Fruit fly (Drosophila melanogaster): ENCODE measurements around the gene CG34263.

The CG34263 gene

DNA sequence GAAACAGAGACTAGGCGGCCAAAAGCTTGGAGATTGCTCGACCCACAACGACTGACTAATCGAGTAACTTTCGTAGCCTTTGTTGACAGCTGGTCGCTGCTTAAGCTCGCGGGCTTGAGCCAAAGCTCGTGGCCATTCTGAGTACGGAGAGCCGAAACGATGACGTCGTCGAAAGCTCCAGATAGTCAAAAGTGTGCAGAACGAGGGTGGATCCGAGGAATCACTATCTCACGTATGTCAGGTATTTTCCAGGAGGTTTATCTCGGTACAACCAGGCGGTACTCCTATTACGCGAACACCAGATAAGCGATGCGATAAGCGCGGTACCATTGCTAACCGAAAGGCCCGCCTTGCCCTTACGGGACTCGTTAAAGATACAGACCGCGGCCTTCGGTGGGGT is 45.9 kb upstream of the CG34263 start (continued):
- TF ChIP-seq amos (GFP tag; IDR thresholded peaks at IDR 0.05; ENCODE audit: partially characterized antibody) (peak; percentile 45; the same call in 1 of the 2 replicates), GATAe (GFP tag; conservative IDR thresholded peaks at IDR 0.05) (0 out of 2 replicates have a peak, but pooled peaks have one; percentile 28), ken (GFP tag; IDR thresholded peaks at IDR 0.05) (0 out of 3 replicates have a peak, but pooled peaks have one; percentile 21), z (GFP tag; IDR thresholded peaks at IDR 0.05) (peak; percentile 94), kay (GFP tag; optimal IDR thresholded peaks at IDR 0.05) (peak; percentile 12), crp (GFP tag; optimal IDR thresholded peaks at IDR 0.05) (no peak), Med (GFP tag) (peak; percentile 28), CG6854 (GFP tag; optimal IDR thresholded peaks at IDR 0.05) (peak; percentile 34), CG13287 (GFP tag; IDR thresholded peaks at IDR 0.05; ENCODE audit: partially characterized antibody) (peak; percentile 35; the same call in 1 of the 2 replicates), Dbx (GFP tag; IDR thresholded peaks at IDR 0.05) (peak; percentile 30; the same call in 1 of the 3 replicates)

- TF ChIP-seq BtbVII (GFP tag; optimal IDR thresholded peaks at IDR 0.05): peak; percentile 45
- TF ChIP-seq CG6689 (GFP tag; IDR thresholded peaks at IDR 0.05): no peak
- peak; percentile 58 for TF ChIP-seq ftz-f1 (GFP tag; optimal IDR thresholded peaks at IDR 0.05)
- peak; percentile 28; the same call in 1 of the 3 replicates for TF ChIP-seq Dbx (GFP tag; IDR thresholded peaks at IDR 0.05)
- peak; percentile 82; the same call in 1 of the 4 replicates for TF ChIP-seq chinmo (GFP tag; IDR thresholded peaks at IDR 0.05; ENCODE audit: partially characterized antibody)
- TF ChIP-seq Dad (GFP tag; optimal IDR thresholded peaks at IDR 0.05): no peak
- TF ChIP-seq zen (tag; optimal IDR thresholded peaks at IDR 0.05): peak; percentile 20
- no peak for TF ChIP-seq Asciz (GFP tag; optimal IDR thresholded peaks at IDR 0.05)
- no peak for TF ChIP-seq CG13624 (GFP tag; optimal IDR thresholded peaks at IDR 0.05)
- TF ChIP-seq CG17186 (GFP tag; optimal IDR thresholded peaks at IDR 0.05): no peak
- peak; percentile 60 for TF ChIP-seq crol (GFP tag; IDR thresholded peaks at IDR 0.05)
- TF ChIP-seq Med (GFP tag): no peak
- no peak for TF ChIP-seq CG6272 (GFP tag; IDR thresholded peaks at IDR 0.05)
- TF ChIP-seq CG18599 (GFP tag; optimal IDR thresholded peaks at IDR 0.05): peak; percentile 58
- no peak for TF ChIP-seq CG2199 (GFP tag; IDR thresholded peaks at IDR 0.05)
- no peak for TF ChIP-seq dan (GFP tag; IDR thresholded peaks at IDR 0.05)
- TF ChIP-seq vfl (GFP tag; optimal IDR thresholded peaks at IDR 0.05): no peak
- peak; percentile 83 for TF ChIP-seq CG10543 (GFP tag; optimal IDR thresholded peaks at IDR 0.05)
- no peak for TF ChIP-seq sob (GFP tag; IDR thresholded peaks at IDR 0.05)
- TF ChIP-seq gt (GFP tag; IDR thresholded peaks at IDR 0.05): no peak
- TF ChIP-seq CG18764 (GFP tag; optimal IDR thresholded peaks at IDR 0.05): no peak
- no peak for TF ChIP-seq CG10267 (tag; optimal IDR thresholded peaks at IDR 0.05)
- no peak for TF ChIP-seq danr (GFP tag; IDR thresholded peaks at IDR 0.05)
- peak; percentile 98 for TF ChIP-seq CG34376 (GFP tag; optimal IDR thresholded peaks at IDR 0.05)
- no peak for TF ChIP-seq CG12219 (GFP tag; optimal IDR thresholded peaks at IDR 0.05)
- peak; percentile 21; the same call in 1 of the 2 replicates for TF ChIP-seq Adf1 (GFP tag; IDR thresholded peaks at IDR 0.05)
- 0 out of 3 replicates have a peak, but pooled peaks have one; percentile 8 for TF ChIP-seq ci (GFP tag; IDR thresholded peaks at IDR 0.05)
- TF ChIP-seq Optix (GFP tag; IDR thresholded peaks at IDR 0.05): no peak
- no peak for TF ChIP-seq sqz (GFP tag; optimal IDR thresholded peaks at IDR 0.05)
- TF ChIP-seq CG3847 (GFP tag; IDR thresholded peaks at IDR 0.05): 0 out of 2 replicates have a peak, but pooled peaks have one; percentile 9
- peak; percentile 51 for TF ChIP-seq Deaf1 (tag; optimal IDR thresholded peaks at IDR 0.05)
- TF ChIP-seq CG15479 (GFP tag; optimal IDR thresholded peaks at IDR 0.05): peak; percentile 95
- TF ChIP-seq NFAT (GFP tag; IDR thresholded peaks at IDR 0.05): no peak
- TF ChIP-seq ro (GFP tag; IDR thresholded peaks at IDR 0.05): no peak
- TF ChIP-seq gro (GFP tag; optimal IDR thresholded peaks at IDR 0.05): peak; percentile 32
- TF ChIP-seq h (optimal IDR thresholded peaks at IDR 0.05): no peak
- peak; percentile 15 for TF ChIP-seq ERR (GFP tag; optimal IDR thresholded peaks at IDR 0.05)
- peak; percentile 30 for TF ChIP-seq GATAe (GFP tag; conservative IDR thresholded peaks at IDR 0.05)
- no peak for TF ChIP-seq Mrtf (GFP tag; IDR thresholded peaks at IDR 0.05)
- TF ChIP-seq zfh1 (GFP tag; IDR thresholded peaks at IDR 0.05): 0 out of 3 replicates have a peak, but pooled peaks have one; percentile 12
- no peak for TF ChIP-seq CG4730 (GFP tag; IDR thresholded peaks at IDR 0.05)
- no peak for TF ChIP-seq CG1602 (GFP tag; optimal IDR thresholded peaks at IDR 0.05)
Measured at dm6 chr3L:299952-300605, 34.4 kb upstream of the CG34263 start.

All from whole organism, embryonic.